Worm (Caenorhabditis elegans): ENCODE measurements around the gene ttr-36.
A peak's percentile ranks its signal among the peaks of the same experiment; 100 is the strongest.

ce11 chrX:6518537-6518936 lies 7.8 kb downstream of the ttr-36 start, which contains the start of gene ets-4:
- TF ChIP-seq fkh-4 (tag; optimal IDR thresholded peaks at IDR 0.05; ENCODE audit: borderline replicate concordance) = no peak
- no peak for TF ChIP-seq efl-1 (optimal IDR thresholded peaks at IDR 0.05)
- peak in 1 of 2 experiments; percentile 45 for TF ChIP-seq efl-1 (GFP tag; optimal IDR thresholded peaks at IDR 0.05 in 1 of 2)
- TF ChIP-seq unc-130 (tag; optimal IDR thresholded peaks at IDR 0.05) = no peak
- TF ChIP-seq elt-2 (tag; optimal IDR thresholded peaks at IDR 0.05) = peak; percentile 97
- no peak for TF ChIP-seq hpl-2 (GFP tag; optimal IDR thresholded peaks at IDR 0.05)
- TF ChIP-seq lsy-2 (tag; optimal IDR thresholded peaks at IDR 0.05) = no peak
- TF ChIP-seq zip-4 (GFP tag; optimal IDR thresholded peaks at IDR 0.05) = no peak
- TF ChIP-seq F16B12.6 (tag; optimal IDR thresholded peaks at IDR 0.05) = no peak
- no peak for TF ChIP-seq ama-1 (optimal IDR thresholded peaks at IDR 0.05)
- TF ChIP-seq ces-1 (GFP tag; optimal IDR thresholded peaks at IDR 0.05) = no peak
- TF ChIP-seq rnt-1 (tag; optimal IDR thresholded peaks at IDR 0.05) = no peak
- no peak for TF ChIP-seq zag-1 (tag; optimal IDR thresholded peaks at IDR 0.05)
- no peak for TF ChIP-seq mep-1 (tag; optimal IDR thresholded peaks at IDR 0.05)
- peak; percentile 18 for TF ChIP-seq nhr-20 (tag; optimal IDR thresholded peaks at IDR 0.05)
